Worm (Caenorhabditis elegans) whole organism, late embryonic: ENCODE results near the gene math-3.
"Not testable (repeated sequence)": the region's sequence is repeated elsewhere in the genome, so short reads cannot be mapped to it uniquely, and the experiment has no call there.

ENCODE experiments used
- C38D4.7 ChIP-seq: fragments of 200-800 bp; sonication (Bioruptor generic); optimal IDR thresholded peaks from 2 replicates; lab custom pipeline; 2018; ENCODE audit warnings: mild to moderate bottlenecking, missing genetic modification characterization, moderate library complexity, missing compliant biosample characterization
- F13H6.1 ChIP-seq: sonication (generic microtip); optimal IDR thresholded peaks from 2 replicates; lab custom pipeline; 2016; ENCODE audit warnings: missing genetic modification characterization, missing compliant biosample characterization
- K02D7.2 ChIP-seq: sonication (generic microtip); optimal IDR thresholded peaks from 2 replicates; lab custom pipeline; 2017; ENCODE audit warnings: mild to moderate bottlenecking, missing genetic modification characterization, missing compliant biosample characterization
- Y22D7AL.16 ChIP-seq: sonication (generic microtip); optimal IDR thresholded peaks from 2 replicates; lab custom pipeline; 2016; ENCODE audit warnings: missing genetic modification characterization, missing compliant biosample characterization
- ceh-14 ChIP-seq: sonication (generic microtip); optimal IDR thresholded peaks from 2 replicates; lab custom pipeline; 2016; ENCODE audit warnings: missing genotype, missing genetic modification characterization, missing compliant biosample characterization
- ceh-2 ChIP-seq: sonication (generic microtip); optimal IDR thresholded peaks from 2 replicates; lab custom pipeline; 2016; ENCODE audit warnings: missing genotype, missing genetic modification characterization, missing compliant biosample characterization
- ceh-22 ChIP-seq: sonication (generic microtip); optimal IDR thresholded peaks from 2 replicates; lab custom pipeline; 2017; ENCODE audit warnings: missing biosample characterization, missing genetic modification characterization
- ceh-6 ChIP-seq: fragments of 200-800 bp; sonication (Bioruptor generic); optimal IDR thresholded peaks from 2 replicates; lab custom pipeline; 2018; ENCODE audit warnings: mild to moderate bottlenecking, missing genetic modification characterization, missing compliant biosample characterization
- che-1 ChIP-seq: sonication (generic microtip); optimal IDR thresholded peaks from 2 replicates; lab custom pipeline; 2016; ENCODE audit warnings: mild to moderate bottlenecking, missing genetic modification characterization, missing compliant biosample characterization
- dve-1 ChIP-seq: sonication (generic microtip); optimal IDR thresholded peaks from 2 replicates; lab custom pipeline; 2017; ENCODE audit warnings: antibody characterized with exemption, mild to moderate bottlenecking, missing genetic modification characterization, missing compliant biosample characterization
- elt-2 ChIP-seq: sonication (generic microtip); optimal IDR thresholded peaks from 2 replicates; lab custom pipeline; 2016; ENCODE audit warnings: missing genetic modification reagents, missing genetic modification characterization, missing compliant biosample characterization
- eyg-1 ChIP-seq: sonication (generic microtip); optimal IDR thresholded peaks from 2 replicates; lab custom pipeline; 2016; ENCODE audit warnings: missing genotype, missing genetic modification characterization, missing compliant biosample characterization
- fax-1 ChIP-seq: sonication (generic microtip); optimal IDR thresholded peaks from 2 replicates; lab custom pipeline; 2016; ENCODE audit warnings: missing genotype, missing genetic modification characterization, missing compliant biosample characterization
- fkh-10 ChIP-seq: fragments of 150-350 bp; optimal IDR thresholded peaks from 2 replicates; lab custom pipeline; 2014; ENCODE audit warnings: missing biosample characterization, missing genetic modification reagents, missing genetic modification characterization
- fkh-6 ChIP-seq: sonication (generic microtip); optimal IDR thresholded peaks from 2 replicates; lab custom pipeline; 2016; ENCODE audit warnings: missing genetic modification characterization, missing compliant biosample characterization
- gmeb-2 ChIP-seq: sonication (generic microtip); optimal IDR thresholded peaks from 2 replicates; lab custom pipeline; 2016; ENCODE audit warnings: missing genetic modification characterization, inconsistent platforms, missing compliant biosample characterization
- hlh-13 ChIP-seq: fragments of 200-800 bp; sonication (Bioruptor generic); optimal IDR thresholded peaks from 2 replicates; lab custom pipeline; 2018; ENCODE audit warnings: mild to moderate bottlenecking, missing genetic modification characterization, missing compliant biosample characterization
- hlh-30 ChIP-seq: sonication (generic microtip); optimal IDR thresholded peaks from 2 replicates; lab custom pipeline; 2017; ENCODE audit warnings: antibody characterized with exemption, missing genetic modification characterization, missing compliant biosample characterization; ENCODE audit not compliant: insufficient read depth
- hlh-6 ChIP-seq: sonication (generic microtip); optimal IDR thresholded peaks from 2 replicates; lab custom pipeline; 2016; ENCODE audit warnings: missing genotype, missing genetic modification characterization, missing compliant biosample characterization
- hlh-8 ChIP-seq: sonication (generic microtip); optimal IDR thresholded peaks from 2 replicates; lab custom pipeline; 2016; ENCODE audit warnings: missing genotype, missing genetic modification characterization, missing compliant biosample characterization
- nhr-11 ChIP-seq: fragments of 150-350 bp; optimal IDR thresholded peaks from 2 replicates; lab custom pipeline; 2014; ENCODE audit warnings: missing biosample characterization, missing genetic modification characterization
- nhr-232 ChIP-seq: sonication (generic microtip); optimal IDR thresholded peaks from 2 replicates; lab custom pipeline; 2016; ENCODE audit warnings: missing genetic modification characterization, missing compliant biosample characterization
- pag-3 ChIP-seq: sonication (generic microtip); optimal IDR thresholded peaks from 2 replicates; lab custom pipeline; 2016; ENCODE audit warnings: missing compliant biosample characterization, missing genetic modification characterization, borderline replicate concordance
- pat-9 ChIP-seq: fragments of 200-800 bp; sonication (Bioruptor generic); optimal IDR thresholded peaks from 2 replicates; lab custom pipeline; 2018; ENCODE audit warnings: mild to moderate bottlenecking, missing genetic modification characterization, moderate library complexity, missing compliant biosample characterization
- pax-1 ChIP-seq: fragments of 150-350 bp; optimal IDR thresholded peaks from 2 replicates; lab custom pipeline; 2014; ENCODE audit warnings: missing biosample characterization, missing genetic modification characterization
- pha-4 ChIP-seq: fragments of 150-350 bp; optimal IDR thresholded peaks from 2 replicates; lab custom pipeline; 2018; ENCODE audit warnings: missing biosample characterization, missing genetic modification reagents, missing genetic modification characterization
- pqm-1 ChIP-seq: sonication (generic microtip); optimal IDR thresholded peaks from 2 replicates; lab custom pipeline; 2016; ENCODE audit warnings: missing genetic modification characterization, missing compliant biosample characterization
- ref-2 ChIP-seq: sonication (generic microtip); optimal IDR thresholded peaks from 2 replicates; lab custom pipeline; 2016; ENCODE audit warnings: missing genetic modification characterization, missing compliant biosample characterization
- rnt-1 ChIP-seq: sonication (generic microtip); optimal IDR thresholded peaks from 2 replicates; lab custom pipeline; 2016; ENCODE audit warnings: missing genetic modification characterization, missing compliant biosample characterization
- sox-2 ChIP-seq: fragments of 200-800 bp; sonication (Bioruptor generic); IDR thresholded peaks from 2 replicates; pipeline ENCODE4 v1.3.6; 2022; ENCODE audit warnings: missing genetic modification reagents, missing genetic modification characterization, missing compliant biosample characterization
- syd-9 ChIP-seq: sonication (generic microtip); optimal IDR thresholded peaks from 2 replicates; lab custom pipeline; 2016; ENCODE audit warnings: mild to moderate bottlenecking, missing genetic modification characterization, moderate library complexity, missing compliant biosample characterization
- tbx-2 ChIP-seq: sonication (generic microtip); optimal IDR thresholded peaks from 2 replicates; lab custom pipeline; 2016; ENCODE audit warnings: missing genetic modification characterization, missing compliant biosample characterization
- unc-3 ChIP-seq, 2 experiments: fragments of 200-800 bp in 1 of 2; sonication (Bioruptor generic) in 1 of 2; sonication (generic microtip) in 1 of 2; conservative IDR thresholded peaks in 1 of 2; optimal IDR thresholded peaks in 1 of 2; 2 replicates each; pipeline versions ENCODE4 v1.3.6 to Lab custom; 2016 to 2022; ENCODE audit warnings: missing compliant biosample characterization in 2 of 2, missing genetic modification characterization in 2 of 2, missing genetic modification reagents in 1 of 2
- unc-86 ChIP-seq: sonication (generic microtip); optimal IDR thresholded peaks from 2 replicates; lab custom pipeline; 2016; ENCODE audit warnings: missing genetic modification characterization, missing compliant biosample characterization
- zip-5 ChIP-seq: sonication (generic microtip); optimal IDR thresholded peaks from 2 replicates; lab custom pipeline; 2016; ENCODE audit warnings: missing genetic modification characterization, missing compliant biosample characterization

Gene math-3

ce11 chrII:1771347-1771746 lies 538 bp upstream of the math-3 start, which contains the start of gene math-26:
TSS of gene math-26 (plus strand) at chrII:1771647.
- TF ChIP-seq pha-4, nhr-232, K02D7.2 (tag; lab: Kevin White, UChicago): not testable (repeated sequence)
- TF ChIP-seq, all 69 proteins: peak for 0; not testable (repeated sequence) for 69

ce11 chrII:1775234-1775633 lies 3.3 kb downstream of the math-3 start, which contains the start of gene F36H5.14:
TSS of gene F36H5.14 (plus strand) at chrII:1775534.
- not testable (repeated sequence) for TF ChIP-seq rnt-1 (tag; lab: Kevin White, UChicago); fax-1 (tag; lab: Kevin White, UChicago); unc-3 (GFP tag; conservative IDR thresholded peaks at IDR 0.05; lab: Robert Waterston, UW); unc-3 (tag; optimal IDR thresholded peaks at IDR 0.05; lab: Kevin White, UChicago)

- TF ChIP-seq fkh-10 (GFP tag; lab: Kevin White, UChicago) (no peak), pag-3 (tag; lab: Kevin White, UChicago) (no peak), Y22D7AL.16 (tag; lab: Kevin White, UChicago) (no peak), nhr-11 (tag; lab: Kevin White, UChicago) (no peak), ref-2 (no peak), hlh-6 (tag; lab: Kevin White, UChicago) (no peak), F13H6.1 (no peak), hlh-13 (no peak), C38D4.7 (GFP tag; lab: Kevin White, UChicago) (no peak), unc-86 (tag; lab: Kevin White, UChicago) (no peak), ceh-22 (tag; lab: Kevin White, UChicago) (no peak), eyg-1 (tag; lab: Kevin White, UChicago) (no peak), che-1 (tag; lab: Kevin White, UChicago) (no peak)
- TF ChIP-seq, all 69 proteins: peak for 0
Observed at ce11 chrII:1782474-1782873, 10.6 kb downstream of the math-3 start, which contains the start of gene math-4. TSS of gene math-4 (minus strand) at chrII:1782574.

ce11 chrII:1784799-1785198 lies 12.9 kb downstream of the math-3 start, which contains the start of gene C08F1.11:
TSS of gene C08F1.11 (minus strand) at chrII:1784899.
- TF ChIP-seq Y22D7AL.16 (tag; lab: Kevin White, UChicago), result no peak
- no peak for TF ChIP-seq elt-2 (tag; lab: Kevin White, UChicago)
- TF ChIP-seq nhr-11 (tag; lab: Kevin White, UChicago), result no peak
- TF ChIP-seq ceh-2 (tag; lab: Kevin White, UChicago), result no peak

ce11 chrII:1786209-1786608 lies 14.3 kb downstream of the math-3 start, which contains the start of gene C08F1.10:
TSS of gene C08F1.10 (minus strand) at chrII:1786309.
- TF ChIP-seq syd-9 (tag; lab: Kevin White, UChicago) (no peak), hlh-30 (tag; lab: Kevin White, UChicago) (no peak), nhr-232 (tag; lab: Kevin White, UChicago) (no peak), sox-2 (GFP tag; lab: Robert Waterston, UW) (no peak), pat-9 (tag; lab: Kevin White, UChicago) (no peak), pha-4 (tag; lab: Kevin White, UChicago) (no peak), pag-3 (tag; lab: Kevin White, UChicago) (no peak), pax-1 (tag; lab: Kevin White, UChicago) (no peak), pqm-1 (tag; lab: Kevin White, UChicago) (no peak), ceh-6 (GFP tag; lab: Kevin White, UChicago) (no peak), ceh-14 (tag; lab: Kevin White, UChicago) (no peak), dve-1 (no peak), hlh-8 (tag; lab: Kevin White, UChicago) (no peak), zip-5 (tag; lab: Kevin White, UChicago) (no peak), tbx-2 (tag; lab: Kevin White, UChicago) (no peak), fkh-6 (no peak), gmeb-2 (tag; lab: Kevin White, UChicago) (no peak)
